Fruit fly (Drosophila melanogaster) whole organism, embryonic: Measurements from ENCODE around the gene dbe.

Experiments
- Abd-B ChIP-seq: fragments of 200-800 bp; sonication (Bioruptor generic); optimal IDR thresholded peaks from 2 replicates; lab custom pipeline; 2018; ENCODE audit warnings: missing biosample characterization, mild to moderate bottlenecking, missing genetic modification characterization, moderate library complexity
- CG10565 ChIP-seq: fragments of 200-800 bp; sonication (Bioruptor generic); optimal IDR thresholded peaks from 3 replicates; lab custom pipeline; 2016; ENCODE audit warnings: missing biosample characterization, mild to moderate bottlenecking, missing genetic modification characterization
- CG10654 ChIP-seq: fragments of 200-800 bp; sonication (Bioruptor generic); optimal IDR thresholded peaks from 2 replicates; lab custom pipeline; 2016; ENCODE audit warnings: missing biosample characterization, missing genetic modification characterization
- CG11695 ChIP-seq: fragments of 200-800 bp; sonication (Bioruptor generic); IDR thresholded peaks from 3 replicates; pipeline ENCODE4 v1.3.6; 2022; ENCODE audit warnings: missing biosample characterization, missing genetic modification characterization
- CG12299 ChIP-seq: fragments of 200-800 bp; sonication (Bioruptor generic); optimal IDR thresholded peaks from 2 replicates; lab custom pipeline; 2018; ENCODE audit warnings: missing biosample characterization, mild to moderate bottlenecking, missing genetic modification characterization
- CG13123 ChIP-seq: fragments of 200-800 bp; sonication (Bioruptor generic); optimal IDR thresholded peaks from 2 replicates; lab custom pipeline; 2016; ENCODE audit warnings: missing biosample characterization, missing genetic modification characterization
- CG13624 ChIP-seq: fragments of 200-800 bp; sonication (Bioruptor generic); optimal IDR thresholded peaks from 2 replicates; lab custom pipeline; 2016; ENCODE audit warnings: missing biosample characterization, missing genetic modification characterization
- CG14667 ChIP-seq: fragments of 200-800 bp; sonication (Bioruptor generic); IDR thresholded peaks from 2 replicates; pipeline ENCODE4 v1.3.6; 2022; ENCODE audit warnings: missing biosample characterization, missing genetic modification characterization
- CG30403 ChIP-seq: fragments of 200-800 bp; sonication (Bioruptor generic); optimal IDR thresholded peaks from 3 replicates; lab custom pipeline; 2016; ENCODE audit warnings: missing biosample characterization, missing genetic modification characterization
- CG31388 ChIP-seq: fragments of 200-800 bp; sonication (Bioruptor generic); optimal IDR thresholded peaks from 2 replicates; lab custom pipeline; 2016; ENCODE audit warnings: missing biosample characterization, missing genetic modification characterization
- CG32767 ChIP-seq: fragments of 200-800 bp; sonication (Bioruptor generic); IDR thresholded peaks from 2 replicates; pipeline ENCODE4 v1.3.6; 2022; ENCODE audit warnings: missing biosample characterization, missing genetic modification characterization
- CG4282 ChIP-seq: fragments of 200-800 bp; sonication (Bioruptor generic); optimal IDR thresholded peaks from 2 replicates; lab custom pipeline; 2016; ENCODE audit warnings: missing biosample characterization, missing genetic modification characterization
- CG4404 ChIP-seq: fragments of 200-800 bp; sonication (Bioruptor generic); IDR thresholded peaks from 2 replicates; pipeline ENCODE4 v1.3.6; 2022; ENCODE audit warnings: missing biosample characterization, missing genetic modification characterization
- CG4730 ChIP-seq: fragments of 200-800 bp; sonication (Bioruptor generic); IDR thresholded peaks from 2 replicates; pipeline ENCODE4 v1.3.6; 2022; ENCODE audit warnings: missing biosample characterization, missing genetic modification characterization
- CG5180 ChIP-seq: fragments of 200-800 bp; sonication (Bioruptor generic); optimal IDR thresholded peaks from 3 replicates; lab custom pipeline; 2017; ENCODE audit warnings: missing biosample characterization, missing genetic modification characterization, mild to moderate bottlenecking, moderate library complexity, missing genetic modification reagents
- CG7786 ChIP-seq: fragments of 200-800 bp; sonication (Bioruptor generic); optimal IDR thresholded peaks from 2 replicates; lab custom pipeline; 2016; ENCODE audit warnings: missing biosample characterization, missing genetic modification characterization
- CG9876 ChIP-seq: fragments of 200-800 bp; sonication (Bioruptor generic); optimal IDR thresholded peaks from 2 replicates; lab custom pipeline; 2016; ENCODE audit warnings: missing biosample characterization, missing genetic modification characterization
- CkIIα-i1 ChIP-seq: fragments of 200-800 bp; sonication (Bioruptor generic); IDR thresholded peaks from 2 replicates; pipeline ENCODE4 v1.3.6; 2022; ENCODE audit warnings: missing biosample characterization, missing genetic modification characterization
- CoRest ChIP-seq: fragments of 200-800 bp; sonication (Bioruptor generic); optimal IDR thresholded peaks from 3 replicates; lab custom pipeline; 2018; ENCODE audit warnings: missing biosample characterization, mild to moderate bottlenecking, missing genetic modification characterization, moderate library complexity
- HHEX ChIP-seq: fragments of 200-800 bp; sonication (Bioruptor generic); optimal IDR thresholded peaks from 3 replicates; lab custom pipeline; 2017; ENCODE audit warnings: missing biosample characterization, mild to moderate bottlenecking, missing genetic modification characterization, missing genetic modification reagents
- HLH3B ChIP-seq: fragments of 200-800 bp; sonication (Bioruptor generic); IDR thresholded peaks from 2 replicates; pipeline ENCODE4 v1.3.6; 2022; ENCODE audit warnings: missing biosample characterization, missing genetic modification characterization
- HmgZ ChIP-seq: fragments of 200-800 bp; sonication (Bioruptor generic); optimal IDR thresholded peaks from 2 replicates; lab custom pipeline; 2018; ENCODE audit warnings: missing biosample characterization, mild to moderate bottlenecking, missing genetic modification characterization
- Hr51 ChIP-seq, 2 experiments: fragments of 200-800 bp; sonication (Bioruptor generic); optimal IDR thresholded peaks; 2 replicates in 1 of 2; 3 replicates in 1 of 2; lab custom pipeline; 2016 to 2018; ENCODE audit warnings: missing biosample characterization in 2 of 2, missing genetic modification characterization in 2 of 2, mild to moderate bottlenecking in 1 of 2, moderate library complexity in 1 of 2
- Hr78 ChIP-seq, 2 experiments: fragments of 200-800 bp in 1 of 2; fragments of >200 bp in 1 of 2; sonication (Bioruptor generic) in 1 of 2; optimal IDR thresholded peaks; 2 replicates each; lab custom pipeline; 2017 to 2019; ENCODE audit warnings: missing biosample characterization in 2 of 2, missing genetic modification characterization in 2 of 2, mild to moderate bottlenecking in 1 of 2, moderate library complexity in 1 of 2
- Kr ChIP-seq: fragments of 200-800 bp; sonication (Bioruptor generic); optimal IDR thresholded peaks from 2 replicates; lab custom pipeline; 2017; ENCODE audit warnings: missing biosample characterization, mild to moderate bottlenecking, missing genetic modification characterization
- Max ChIP-seq: fragments of 200-800 bp; sonication (Bioruptor generic); optimal IDR thresholded peaks from 2 replicates; lab custom pipeline; 2016; ENCODE audit warnings: missing biosample characterization, mild to moderate bottlenecking, missing genetic modification characterization
- Optix ChIP-seq: fragments of 200-800 bp; sonication (Bioruptor generic); IDR thresholded peaks from 3 replicates; pipeline ENCODE4 v1.3.6; 2022; ENCODE audit warnings: missing biosample characterization, missing genetic modification characterization
- Tbp ChIP-seq: fragments of >200 bp; optimal IDR thresholded peaks from 2 replicates; lab custom pipeline; 2018; ENCODE audit warnings: missing biosample characterization, missing genetic modification characterization
- Usf ChIP-seq: fragments of 200-800 bp; sonication (Bioruptor generic); optimal IDR thresholded peaks from 2 replicates; lab custom pipeline; 2017; ENCODE audit warnings: missing genotype, missing biosample characterization, missing genetic modification characterization
- abd-A ChIP-seq: fragments of 200-800 bp; sonication (Bioruptor generic); optimal IDR thresholded peaks from 3 replicates; lab custom pipeline; 2019; ENCODE audit warnings: missing biosample characterization, mild to moderate bottlenecking, missing genetic modification characterization, moderate library complexity
- ara ChIP-seq: fragments of 200-800 bp; sonication (Bioruptor generic); IDR thresholded peaks from 2 replicates; pipeline ENCODE4 v1.3.6; 2022; ENCODE audit warnings: missing biosample characterization, missing genetic modification characterization
- cad ChIP-seq: fragments of >200 bp; optimal IDR thresholded peaks from 2 replicates; lab custom pipeline; 2017; ENCODE audit warnings: missing biosample characterization, missing genetic modification characterization
- ewg ChIP-seq: fragments of 200-800 bp; sonication (Bioruptor generic); optimal IDR thresholded peaks from 3 replicates; lab custom pipeline; 2017; ENCODE audit warnings: mild to moderate bottlenecking, missing biosample characterization, missing genetic modification reagents, missing genetic modification characterization
- grn ChIP-seq: fragments of 200-800 bp; sonication (Bioruptor generic); optimal IDR thresholded peaks from 3 replicates; lab custom pipeline; 2017; ENCODE audit warnings: missing biosample characterization, missing genetic modification characterization
- hkb ChIP-seq, 2 experiments: fragments of 200-800 bp in 1 of 2; fragments of >200 bp in 1 of 2; sonication (Bioruptor generic) in 1 of 2; IDR thresholded peaks in 1 of 2; optimal IDR thresholded peaks in 1 of 2; 2 replicates each; pipeline versions ENCODE4 v1.3.6 to Lab custom; 2017 to 2022; ENCODE audit warnings: missing biosample characterization in 1 of 2, missing genetic modification characterization in 1 of 2
- jigr1 ChIP-seq: fragments of 200-800 bp; sonication (Bioruptor generic); IDR thresholded peaks from 3 replicates; pipeline ENCODE4 v1.3.6; 2022; ENCODE audit warnings: missing biosample characterization, missing genetic modification characterization
- maf-S ChIP-seq: fragments of 200-800 bp; sonication (Bioruptor generic); optimal IDR thresholded peaks from 2 replicates; lab custom pipeline; 2016; ENCODE audit warnings: missing biosample characterization, missing genetic modification characterization
- nerfin-2 ChIP-seq: fragments of 200-800 bp; sonication (Bioruptor generic); IDR thresholded peaks from 2 replicates; pipeline ENCODE4 v1.3.6; 2022; ENCODE audit warnings: missing biosample characterization, missing genetic modification characterization; ENCODE audit not compliant: partially characterized antibody
- nom ChIP-seq: fragments of 200-800 bp; sonication (Bioruptor generic); optimal IDR thresholded peaks from 2 replicates; lab custom pipeline; 2017; ENCODE audit warnings: missing biosample characterization, missing genetic modification characterization, mild to moderate bottlenecking, moderate library complexity, missing genetic modification reagents
- oc ChIP-seq: fragments of 200-800 bp; sonication (Bioruptor generic); optimal IDR thresholded peaks from 2 replicates; lab custom pipeline; 2018; ENCODE audit warnings: missing biosample characterization, mild to moderate bottlenecking, missing genetic modification characterization, moderate library complexity
- odd ChIP-seq: fragments of 200-800 bp; sonication (Bioruptor generic); optimal IDR thresholded peaks from 2 replicates; lab custom pipeline; 2017; ENCODE audit warnings: missing biosample characterization, mild to moderate bottlenecking, missing genetic modification characterization
- otp ChIP-seq: fragments of 200-800 bp; sonication (Bioruptor generic); IDR thresholded peaks from 3 replicates; pipeline ENCODE4, ENCODE4 v1.3.6; 2022; ENCODE audit warnings: missing biosample characterization, missing genetic modification characterization
- sens-2 ChIP-seq: fragments of 200-800 bp; sonication (Bioruptor generic); IDR thresholded peaks from 2 replicates; pipeline ENCODE4 v1.3.6; 2022; ENCODE audit warnings: missing biosample characterization, missing genetic modification characterization
- slp2 ChIP-seq: fragments of 200-800 bp; sonication (Bioruptor generic); optimal IDR thresholded peaks from 2 replicates; lab custom pipeline; 2016; ENCODE audit warnings: missing biosample characterization, missing genetic modification characterization
- ssp ChIP-seq: fragments of 200-800 bp; sonication (Bioruptor generic); IDR thresholded peaks from 2 replicates; pipeline ENCODE4 v1.3.6; 2022; ENCODE audit warnings: missing biosample characterization, missing genetic modification characterization
- ttk ChIP-seq: fragments of 200-800 bp; sonication (Bioruptor generic); IDR thresholded peaks from 2 replicates; pipeline ENCODE4 v2.1.2; 2022; ENCODE audit warnings: missing biosample characterization, missing genetic modification characterization
- wor ChIP-seq: fragments of 200-800 bp; sonication (Bioruptor generic); IDR thresholded peaks from 2 replicates; pipeline ENCODE4 v1.3.6; 2022; ENCODE audit warnings: missing biosample characterization, missing genetic modification characterization
- zfh1 ChIP-seq: fragments of 200-800 bp; sonication (Bioruptor generic); IDR thresholded peaks from 3 replicates; pipeline ENCODE4 v1.3.6; 2022; ENCODE audit warnings: missing biosample characterization, missing genetic modification characterization
- zfh2 ChIP-seq: fragments of 200-800 bp; sonication (Bioruptor generic); optimal IDR thresholded peaks from 2 replicates; lab custom pipeline; 2016; ENCODE audit warnings: missing biosample characterization, missing genetic modification characterization

dbe gene

dm6 chr2L:856690-857488 lies 12.8 kb downstream of the dbe start (continued):
- TF ChIP-seq wor (peak; percentile 83), CG31388 (peak; percentile 40), CG14667 (GFP tag; lab: Robert Waterston, UW) (peak; percentile 74), CG32767 (GFP tag; lab: Robert Waterston, UW) (peak; percentile 72), CG7786 (GFP tag; lab: Kevin White, UChicago) (peak; percentile 67), zfh2 (GFP tag; lab: Kevin White, UChicago) (peak; percentile 18), CoRest (tag; lab: Kevin White, UChicago) (peak; percentile 76), Kr (GFP tag; lab: Kevin White, UChicago) (no peak), Abd-B (peak; percentile 68), oc (peak; percentile 84), otp (GFP tag; lab: Robert Waterston, UW) (peak; percentile 89), Optix (peak; percentile 87), abd-A (tag; lab: Kevin White, UChicago) (no peak), ara (GFP tag; lab: Robert Waterston, UW) (peak; percentile 93), nom (GFP tag; lab: Kevin White, UChicago) (no peak), CG4282 (GFP tag; lab: Kevin White, UChicago) (no peak), CG30403 (GFP tag; lab: Kevin White, UChicago) (peak; percentile 72), CG10654 (GFP tag; lab: Kevin White, UChicago) (peak; percentile 70), nerfin-2 (no peak), Hr78 (GFP tag; optimal IDR thresholded peaks at IDR 0.05; lab: Kevin White, UChicago) (peak in 1 of 2 experiments; percentile 99), CG10565 (GFP tag; lab: Kevin White, UChicago) (peak; percentile 12), zfh1 (GFP tag; lab: Robert Waterston, UW) (peak; percentile 94), CG9876 (GFP tag; lab: Kevin White, UChicago) (peak; percentile 24), ewg (GFP tag; lab: Kevin White, UChicago) (peak; percentile 77), HLH3B (GFP tag; lab: Robert Waterston, UW) (peak; percentile 90), Hr51 (GFP tag; optimal IDR thresholded peaks at IDR 0.05; lab: Kevin White, UChicago) (peak in 1 of 2 experiments; percentile 70), CG5180 (GFP tag; lab: Kevin White, UChicago) (peak; percentile 61), ttk (GFP tag; lab: Robert Waterston, UW) (peak; percentile 87), CG13123 (GFP tag; lab: Kevin White, UChicago) (peak; percentile 44), sens-2 (GFP tag; lab: Robert Waterston, UW) (peak; percentile 61), jigr1 (GFP tag; lab: Robert Waterston, UW) (peak; percentile 81; the same call in 2 of the 3 replicates), ssp (GFP tag; lab: Robert Waterston, UW) (peak; percentile 71), HmgZ (tag; lab: Kevin White, UChicago) (no peak), hkb (optimal IDR thresholded peaks at IDR 0.05; lab: Kevin White, UChicago) (no peak), hkb (GFP tag; IDR thresholded peaks at IDR 0.05; lab: Robert Waterston, UW) (peak; percentile 90), CG12299 (tag; lab: Kevin White, UChicago) (peak; percentile 38), Max (GFP tag; lab: Kevin White, UChicago) (peak; percentile 65), CG4404 (GFP tag; lab: Robert Waterston, UW) (peak; percentile 57; the same call in 1 of the 2 replicates), grn (GFP tag; lab: Kevin White, UChicago) (peak; percentile 31), Tbp (GFP tag; lab: Kevin White, UChicago) (no peak), Usf (GFP tag; lab: Kevin White, UChicago) (peak; percentile 31), odd (peak; percentile 61), CG11695 (GFP tag; lab: Robert Waterston, UW) (peak; percentile 86), HHEX (GFP tag; lab: Kevin White, UChicago) (peak; percentile 82), maf-S (GFP tag; lab: Kevin White, UChicago) (peak; percentile 21), CG13624 (peak; percentile 51), cad (GFP tag; lab: Kevin White, UChicago) (no peak), CG4730 (peak; percentile 85), CkIIα-i1 (no peak), slp2 (GFP tag; lab: Kevin White, UChicago) (peak; percentile 73)
